Worm (Caenorhabditis elegans): ENCODE data around the gene tag-10.

ce11 chrII:13611186-13611585 lies 21.2 kb upstream of the tag-10 start, which contains the start of gene gst-24:
- no peak for TF ChIP-seq tag-97 (GFP tag; IDR thresholded peaks at IDR 0.05)
- TF ChIP-seq unc-39 (tag; optimal IDR thresholded peaks at IDR 0.05), result no peak
- TF ChIP-seq fos-1 (tag; optimal IDR thresholded peaks at IDR 0.05), result no peak

All from whole organism, L4 larva.